Fruit fly (Drosophila melanogaster): ENCODE measurements around the gene Atg3.

The Atg3 gene

DNA sequence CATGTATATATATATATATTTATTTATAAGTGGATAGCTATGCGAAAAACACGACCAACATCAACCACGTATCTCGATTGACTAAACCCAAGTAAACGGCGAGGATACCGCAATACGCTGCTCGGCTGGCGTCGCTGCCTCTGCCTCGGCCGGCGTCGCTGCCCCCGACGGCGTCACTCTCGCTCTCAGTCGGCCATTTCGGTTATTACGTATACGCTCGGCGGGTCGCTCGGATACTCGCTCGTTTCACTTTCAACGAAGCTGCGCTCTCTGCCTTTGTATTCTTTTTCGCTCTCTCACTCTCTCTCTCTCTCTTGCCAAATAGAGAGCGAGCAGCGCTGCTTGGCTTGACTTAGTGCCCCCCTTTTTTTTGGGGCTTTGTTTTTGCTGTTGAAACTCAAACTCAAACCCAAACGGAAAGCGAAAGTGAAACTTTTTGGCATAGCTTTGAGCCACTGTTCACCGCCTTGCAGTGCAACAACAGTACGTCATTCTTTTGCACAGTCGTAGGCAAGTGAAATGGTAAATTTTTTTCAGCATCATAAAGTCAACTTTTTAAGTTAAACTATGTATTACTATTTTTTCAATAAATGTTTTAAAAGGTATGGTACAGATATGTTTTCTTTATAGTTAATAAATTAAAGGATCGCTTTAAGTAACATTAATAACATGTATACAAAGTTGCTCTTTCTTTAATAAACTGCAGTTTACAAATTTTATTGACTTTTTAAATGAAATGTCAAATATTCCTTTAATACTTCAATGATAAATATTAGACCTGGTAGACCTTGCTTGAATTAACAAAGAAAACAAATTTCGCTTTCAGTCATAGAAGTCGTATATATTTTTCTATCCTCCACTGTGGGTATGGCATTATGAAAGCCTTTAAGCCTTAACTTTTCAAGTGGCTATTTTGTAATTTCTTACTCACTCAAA is 17.4 kb downstream of the Atg3 start (continued):
- no peak for TF ChIP-seq Lpt (GFP tag; optimal IDR thresholded peaks at IDR 0.05)
- TF ChIP-seq CG4328 (GFP tag; optimal IDR thresholded peaks at IDR 0.05): no peak
- TF ChIP-seq CG2116 (GFP tag; optimal IDR thresholded peaks at IDR 0.05): no peak
- TF ChIP-seq CG13287 (GFP tag; IDR thresholded peaks at IDR 0.05; ENCODE audit: partially characterized antibody): peak; percentile 61
- no peak for TF ChIP-seq nau (GFP tag; optimal IDR thresholded peaks at IDR 0.05)
- TF ChIP-seq Xbp1 (GFP tag; optimal IDR thresholded peaks at IDR 0.05): peak; percentile 17
- peak; percentile 97 for TF ChIP-seq Deaf1 (tag; optimal IDR thresholded peaks at IDR 0.05)
- peak; percentile 41 for TF ChIP-seq Fer1 (GFP tag; optimal IDR thresholded peaks at IDR 0.05)
- TF ChIP-seq nerfin-2 (GFP tag; IDR thresholded peaks at IDR 0.05; ENCODE audit: partially characterized antibody): no peak
- no peak for TF ChIP-seq CG9727 (GFP tag; optimal IDR thresholded peaks at IDR 0.05)
- peak; percentile 27 for TF ChIP-seq CG7839 (tag; optimal IDR thresholded peaks at IDR 0.05)
- 0 out of 2 replicates have a peak, but pooled peaks have one; percentile 18 for TF ChIP-seq E2f2 (GFP tag; IDR thresholded peaks at IDR 0.05)
- TF ChIP-seq CG16863 (GFP tag; optimal IDR thresholded peaks at IDR 0.05): peak; percentile 2
- no peak for TF ChIP-seq CG12659 (GFP tag; optimal IDR thresholded peaks at IDR 0.05)
- TF ChIP-seq Sin3A (optimal IDR thresholded peaks at IDR 0.05): no peak
- TF ChIP-seq hkb (optimal IDR thresholded peaks at IDR 0.05): no peak
- no peak; the same call in 1 of the 2 replicates for TF ChIP-seq hkb (GFP tag; IDR thresholded peaks at IDR 0.05)
- peak in 1 of 2 experiments; percentile 12 for TF ChIP-seq Eip74EF (GFP tag; optimal IDR thresholded peaks at IDR 0.05)
- TF ChIP-seq CrebB (tag; optimal IDR thresholded peaks at IDR 0.05): peak; percentile 48
- no peak for TF ChIP-seq CG12236 (GFP tag; optimal IDR thresholded peaks at IDR 0.05)
- no peak for TF ChIP-seq pfk (GFP tag; optimal IDR thresholded peaks at IDR 0.05)
- peak; percentile 32; the same call in 1 of the 2 replicates for TF ChIP-seq bbx (GFP tag; IDR thresholded peaks at IDR 0.05; ENCODE audit: partially characterized antibody)
- no peak for TF ChIP-seq trem (tag; optimal IDR thresholded peaks at IDR 0.05)
- no peak for TF ChIP-seq knrl (GFP tag; IDR thresholded peaks at IDR 0.05; ENCODE audit: partially characterized antibody)
- TF ChIP-seq CG15514 (GFP tag; optimal IDR thresholded peaks at IDR 0.05): no peak
- peak in 1 of 2 experiments; percentile 92 for TF ChIP-seq Pdp1 (GFP tag; optimal IDR thresholded peaks at IDR 0.05)
- TF ChIP-seq CG16815 (GFP tag; optimal IDR thresholded peaks at IDR 0.05): no peak
- TF ChIP-seq Gug (GFP tag; IDR thresholded peaks at IDR 0.05): no peak
- TF ChIP-seq cwo (GFP tag; optimal IDR thresholded peaks at IDR 0.05): peak; percentile 2
- peak; percentile 20 for TF ChIP-seq CG2712 (tag; optimal IDR thresholded peaks at IDR 0.05)
- no peak for TF ChIP-seq NfI (GFP tag; optimal IDR thresholded peaks at IDR 0.05)
- peak in 1 of 2 experiments; percentile 74 for TF ChIP-seq Hr51 (GFP tag; optimal IDR thresholded peaks at IDR 0.05)
- peak; percentile 27; the same call in 1 of the 2 replicates for TF ChIP-seq Xrp1 (GFP tag; IDR thresholded peaks at IDR 0.05)
- no peak for TF ChIP-seq Hr39 (optimal IDR thresholded peaks at IDR 0.05)
- TF ChIP-seq run (tag; optimal IDR thresholded peaks at IDR 0.05): peak; percentile 4
- TF ChIP-seq CG15269 (tag; optimal IDR thresholded peaks at IDR 0.05): peak; percentile 16
- TF ChIP-seq CG15601 (tag; optimal IDR thresholded peaks at IDR 0.05): peak; percentile 8
- peak; percentile 52; the same call in 1 of the 2 replicates for TF ChIP-seq ara (GFP tag; IDR thresholded peaks at IDR 0.05)
- TF ChIP-seq CG10267 (tag; optimal IDR thresholded peaks at IDR 0.05): no peak
- TF ChIP-seq gce (GFP tag; IDR thresholded peaks at IDR 0.05): peak; percentile 26; the same call in 1 of the 3 replicates
- peak; percentile 27; the same call in 1 of the 2 replicates for TF ChIP-seq CG31441 (GFP tag; IDR thresholded peaks at IDR 0.05)
- TF ChIP-seq CG32532 (GFP tag; IDR thresholded peaks at IDR 0.05): peak; percentile 60; the same call in 1 of the 2 replicates
- no peak for TF ChIP-seq CG10462 (GFP tag; optimal IDR thresholded peaks at IDR 0.05)
- no peak for TF ChIP-seq psq (GFP tag; optimal IDR thresholded peaks at IDR 0.05)
- no peak for TF ChIP-seq CG18011 (GFP tag; optimal IDR thresholded peaks at IDR 0.05)
- no peak for TF ChIP-seq CG8290 (GFP tag; optimal IDR thresholded peaks at IDR 0.05)
- TF ChIP-seq CG8290 (tag; optimal IDR thresholded peaks at IDR 0.05): peak; percentile 21 to 54
- TF ChIP-seq CG10959 (GFP tag; IDR thresholded peaks at IDR 0.05): no peak

Data from whole organism, embryonic.